Fruit fly (Drosophila melanogaster) whole organism, larva: ENCODE measurements around the gene CG46281.

ENCODE experiments used
- noc ChIP-seq: fragments of 200-800 bp; sonication (Bioruptor generic); optimal IDR thresholded peaks from 3 replicates; lab custom pipeline; 2019; ENCODE audit warnings: missing biosample characterization, mild to moderate bottlenecking, missing genetic modification characterization, moderate library complexity

Gene CG46281

DNA sequence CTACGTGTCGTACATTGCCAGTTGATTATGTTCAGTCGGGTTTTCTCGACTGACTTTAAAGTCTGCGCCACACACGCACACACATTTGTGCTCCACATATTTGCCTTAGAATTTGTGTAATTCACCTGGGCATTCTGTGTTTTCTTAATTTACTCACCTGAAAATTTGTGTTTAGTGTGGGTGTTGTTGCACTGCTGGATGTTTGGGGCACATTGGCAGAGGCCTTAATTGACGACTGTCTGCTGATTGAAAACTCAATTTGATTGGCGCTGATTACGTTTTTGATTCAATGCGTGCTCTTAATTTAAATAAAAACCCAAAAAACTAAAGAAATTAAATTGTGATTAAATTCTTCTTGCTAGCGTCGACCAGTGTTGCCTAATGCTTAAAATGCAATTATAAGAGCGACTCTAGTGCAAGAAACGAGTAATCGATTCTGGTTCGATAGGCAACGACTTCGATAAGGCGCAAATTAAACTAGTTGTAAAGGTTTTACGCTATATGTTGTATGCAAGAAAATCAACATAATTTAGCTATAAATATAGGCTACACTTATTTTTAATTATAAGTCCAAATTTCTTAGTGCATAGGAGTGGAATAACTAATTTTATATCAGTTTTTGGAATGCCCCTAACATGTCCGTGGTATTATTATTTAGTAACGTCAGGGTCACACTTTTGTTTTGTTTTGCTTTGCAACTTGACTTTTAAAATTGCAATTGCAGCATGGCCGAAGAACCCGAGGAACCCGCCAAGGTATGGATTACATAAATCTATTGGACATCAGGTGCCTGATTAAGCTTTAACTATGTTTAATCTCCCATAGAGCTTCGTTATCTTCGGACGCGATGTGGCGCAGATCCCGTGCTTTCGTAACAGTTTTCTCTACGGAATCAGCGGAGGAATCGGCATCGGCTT lies at the start of gene CG46281, which contains the start of gene CG46280:
Gene CG46281, minus strand, starts transcription at position 51 of the 917 bp plus-strand sequence.
Gene CG46280, minus strand, starts transcription at position 403 of the 917 bp plus-strand sequence.
- TF ChIP-seq noc (tag; lab: Kevin White, UChicago): no peak

DNA sequence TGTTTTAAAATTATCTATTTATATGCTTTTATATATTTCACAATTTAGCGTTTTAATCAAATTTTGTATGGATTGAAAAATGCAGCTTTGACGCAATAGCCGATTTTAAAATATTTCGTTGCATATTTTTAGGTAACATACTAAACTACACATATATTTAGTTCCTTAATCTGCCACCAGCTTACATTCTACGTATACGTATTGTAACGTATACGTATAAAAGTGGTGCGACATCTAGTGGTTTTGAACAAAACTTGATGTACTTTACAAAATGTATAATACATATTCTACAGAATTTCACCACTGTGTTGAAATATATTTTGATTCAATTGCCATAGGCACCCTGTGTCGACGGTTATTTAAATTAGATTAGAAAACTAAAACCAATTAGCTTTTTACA lies 48.2 kb upstream of the CG46281 start:
- TF ChIP-seq noc (tag; lab: Kevin White, UChicago): no peak

DNA sequence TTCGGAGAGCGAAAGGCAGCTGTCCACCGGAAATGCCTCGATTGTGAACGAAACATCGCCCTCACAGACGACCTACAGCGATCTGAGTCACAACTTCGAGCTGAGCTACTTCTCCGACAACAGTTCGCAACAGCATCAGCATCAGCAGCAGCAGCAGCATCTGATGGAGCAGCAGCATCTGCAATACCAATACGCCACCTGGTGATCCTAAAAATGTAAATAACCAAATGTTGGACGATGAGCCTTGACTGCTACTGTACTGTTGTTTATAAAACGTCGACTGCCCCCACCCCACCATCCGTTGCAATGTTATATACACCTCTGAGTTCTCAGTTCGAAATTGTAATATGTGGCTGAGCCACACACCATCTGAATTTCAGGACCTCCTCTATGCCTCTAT lies 47.2 kb upstream of the CG46281 start:
- TF ChIP-seq noc (tag; lab: Kevin White, UChicago): no peak

DNA sequence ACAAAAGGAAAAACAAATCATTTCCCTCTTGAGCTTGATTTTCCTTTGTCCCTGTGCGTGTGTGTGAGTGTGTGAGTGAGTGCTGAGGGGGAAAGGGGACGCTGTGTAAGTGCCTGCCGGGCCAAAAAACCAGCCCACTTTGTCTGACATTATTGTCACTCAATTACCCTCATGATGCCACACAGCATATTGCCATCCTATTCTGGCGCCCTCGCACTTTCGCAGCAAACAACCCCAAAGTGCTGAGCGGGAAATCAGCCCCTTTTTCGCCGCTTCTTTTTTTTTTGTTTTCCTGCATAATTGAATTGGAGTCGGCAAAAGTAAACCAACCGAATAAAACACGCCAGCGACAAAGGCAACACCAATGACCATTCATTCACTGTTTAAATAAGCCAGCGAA lies 45.6 kb upstream of the CG46281 start:
- no peak for TF ChIP-seq noc (tag; lab: Kevin White, UChicago)

DNA sequence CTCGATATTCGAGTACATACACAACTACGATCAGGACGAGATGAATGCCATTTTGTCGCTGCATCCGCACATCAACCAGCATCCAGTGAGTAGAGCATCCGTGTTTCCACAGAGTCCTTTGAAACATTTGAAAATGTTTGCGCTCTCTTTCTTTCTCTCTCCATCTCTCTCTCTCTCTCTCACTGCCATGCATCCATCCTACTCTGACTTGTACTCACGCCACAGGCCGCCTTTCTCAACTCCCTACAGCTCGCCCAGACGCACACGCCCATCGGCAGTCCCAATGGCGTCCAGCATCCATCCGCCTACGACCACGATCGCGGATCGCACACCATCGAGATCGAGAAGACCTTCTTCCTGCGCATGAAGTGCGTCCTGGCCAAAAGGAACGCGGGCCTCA lies 44.5 kb upstream of the CG46281 start:
- no peak for TF ChIP-seq noc (tag; lab: Kevin White, UChicago)

DNA sequence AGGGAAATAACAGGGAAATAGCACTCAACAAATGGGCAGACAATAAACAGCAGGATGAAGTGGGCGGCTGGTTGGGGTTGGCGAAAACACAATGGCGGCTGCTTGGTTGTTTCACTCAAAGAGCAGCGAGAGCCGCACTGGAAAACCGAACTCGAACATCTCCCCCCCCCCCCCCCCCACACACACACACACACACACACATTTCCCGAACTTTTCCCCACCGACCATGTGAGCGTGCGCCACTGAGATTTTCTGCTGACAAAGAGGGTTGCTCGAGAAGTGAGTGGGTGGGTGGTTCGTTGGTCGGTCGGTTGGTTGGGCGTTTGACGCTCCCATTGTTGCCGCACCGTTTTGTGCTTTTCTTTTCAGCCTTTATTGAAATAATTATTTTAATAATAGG lies 43.1 kb upstream of the CG46281 start:
- no peak for TF ChIP-seq noc (tag; lab: Kevin White, UChicago)

DNA sequence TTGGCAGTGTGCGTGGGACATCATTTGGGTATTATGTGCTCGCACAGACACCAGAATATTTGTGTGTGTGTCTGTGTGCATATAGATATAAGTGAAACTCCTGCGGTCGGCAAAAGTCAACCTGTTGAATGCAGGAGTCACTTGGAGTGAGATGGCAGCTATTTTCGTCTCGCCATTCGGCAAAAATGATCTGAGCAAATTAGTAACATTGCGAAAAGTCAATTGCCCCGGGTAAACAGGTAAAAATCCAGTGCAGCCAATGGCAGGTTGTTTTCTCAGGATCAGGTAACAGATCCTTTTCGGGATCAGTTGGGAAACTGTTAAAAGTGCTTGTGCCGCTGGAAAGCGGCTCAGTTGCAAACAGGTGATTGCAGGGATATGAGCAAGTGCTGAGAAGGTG lies 41.9 kb upstream of the CG46281 start:
- no peak for TF ChIP-seq noc (tag; lab: Kevin White, UChicago)

DNA sequence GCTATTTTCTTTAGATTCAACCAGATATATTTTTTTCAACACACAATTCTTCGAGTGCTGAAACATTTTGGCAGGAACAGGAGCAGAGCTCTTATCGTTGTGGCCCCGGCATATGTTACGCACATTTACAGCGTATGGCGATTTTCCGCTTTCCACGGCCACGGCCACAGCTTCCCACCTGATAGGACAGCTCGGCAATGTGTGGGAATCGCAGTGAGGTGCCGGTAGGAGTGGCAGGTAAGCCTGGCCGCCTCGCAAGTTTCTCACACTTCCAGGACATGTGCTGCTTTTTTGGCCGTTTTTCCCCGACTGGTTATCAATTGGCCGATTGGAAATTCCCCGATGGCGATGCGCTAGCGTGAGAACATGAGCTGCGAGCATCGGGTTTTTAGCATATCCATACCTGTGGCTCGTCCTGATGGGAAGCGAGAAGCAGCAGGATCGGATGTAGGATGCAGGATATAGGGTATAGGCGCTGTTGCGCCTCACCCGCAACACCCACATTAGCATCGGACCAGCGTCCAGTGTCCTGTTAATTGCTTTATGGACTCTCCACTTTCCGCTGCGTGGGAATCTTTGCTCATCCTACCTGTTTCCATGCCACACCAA lies 40.0 kb upstream of the CG46281 start:
- no peak for TF ChIP-seq noc (tag; lab: Kevin White, UChicago)

DNA sequence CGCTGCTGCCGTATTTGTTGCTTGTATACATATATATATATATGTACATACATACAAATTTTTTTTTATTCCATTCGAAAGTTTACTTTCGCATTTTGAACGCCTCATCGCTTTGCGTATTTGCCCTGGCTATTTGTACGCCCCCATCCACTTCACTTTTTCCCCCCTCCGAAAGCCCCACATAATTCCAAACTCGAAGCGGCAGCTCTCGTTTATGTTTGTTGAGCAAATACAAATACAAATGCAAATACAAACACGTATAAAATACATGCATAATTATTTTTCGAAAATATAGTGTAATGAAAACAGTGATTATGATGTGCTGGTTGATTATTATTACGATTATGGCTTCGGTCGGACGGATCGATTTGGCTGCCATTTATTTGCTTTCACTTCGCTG lies 37.9 kb upstream of the CG46281 start:
- peak; percentile 69 for TF ChIP-seq noc (tag; lab: Kevin White, UChicago)

DNA sequence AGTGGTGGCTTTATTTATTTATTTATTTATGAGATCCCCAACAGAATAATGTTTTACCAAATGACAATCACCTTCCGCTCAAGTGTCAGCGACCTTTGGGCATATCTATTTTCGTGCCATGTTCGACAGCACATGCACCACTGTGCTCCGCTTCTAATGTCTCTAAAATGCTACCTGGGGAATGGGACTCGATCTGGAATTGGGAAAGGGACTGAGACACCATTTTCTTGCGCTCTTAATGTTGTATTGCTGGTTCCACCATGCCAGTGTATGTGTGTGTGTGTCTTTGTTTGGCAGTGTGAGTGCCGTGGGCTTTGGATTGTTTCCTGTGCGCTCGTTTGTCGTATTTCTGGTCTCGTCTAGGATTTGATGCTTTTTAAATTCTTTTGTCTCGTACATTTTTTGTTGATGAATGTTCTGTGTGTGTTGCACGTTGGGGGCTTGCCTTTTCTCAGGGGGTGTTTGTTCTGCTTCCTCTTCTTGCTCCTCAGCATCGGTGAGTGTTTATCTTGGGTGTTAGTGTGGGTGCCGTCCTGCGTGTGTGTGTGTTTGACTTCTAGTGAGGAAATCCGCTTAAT lies 35.2 kb upstream of the CG46281 start:
- no peak for TF ChIP-seq noc (tag; lab: Kevin White, UChicago)

DNA sequence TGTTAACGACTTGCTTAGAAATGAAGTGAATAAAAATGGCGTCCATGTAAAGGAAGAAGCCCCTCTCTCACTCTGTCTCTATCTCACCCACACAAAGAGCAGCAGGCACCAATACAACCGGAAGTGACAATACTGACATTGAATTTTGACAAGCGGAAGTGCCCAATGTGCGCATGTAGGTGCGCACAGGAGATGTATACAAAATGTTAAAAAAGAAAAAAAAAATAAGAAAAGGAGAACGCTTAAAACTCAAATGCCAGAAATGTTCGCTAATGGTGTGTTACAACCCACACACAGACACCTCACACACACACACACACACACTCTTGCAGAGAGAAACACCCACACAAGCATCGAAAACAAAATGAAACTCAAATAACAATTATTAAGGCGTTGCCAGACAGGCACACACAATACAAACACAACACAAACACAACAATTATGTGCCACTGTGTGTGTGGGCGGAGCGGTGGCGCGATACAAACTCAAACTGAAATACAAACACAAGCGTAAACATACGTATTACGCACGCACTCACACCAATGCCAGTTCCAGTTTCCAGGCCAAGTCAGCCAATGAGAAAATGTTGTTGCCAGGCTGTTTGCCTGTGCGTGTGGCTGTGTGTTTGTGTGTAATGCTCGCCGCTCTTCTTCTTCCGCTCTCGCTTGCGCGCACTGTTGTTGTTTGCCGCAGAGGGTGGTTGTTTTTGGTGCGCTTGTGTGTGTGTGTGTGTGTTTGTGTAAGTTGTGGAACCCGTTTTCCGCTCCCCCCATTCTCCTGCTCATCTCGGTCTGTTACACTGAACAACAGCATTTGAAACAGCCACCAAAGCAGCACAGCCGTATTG lies 33.9 kb upstream of the CG46281 start:
- no peak for TF ChIP-seq noc (tag; lab: Kevin White, UChicago)

DNA sequence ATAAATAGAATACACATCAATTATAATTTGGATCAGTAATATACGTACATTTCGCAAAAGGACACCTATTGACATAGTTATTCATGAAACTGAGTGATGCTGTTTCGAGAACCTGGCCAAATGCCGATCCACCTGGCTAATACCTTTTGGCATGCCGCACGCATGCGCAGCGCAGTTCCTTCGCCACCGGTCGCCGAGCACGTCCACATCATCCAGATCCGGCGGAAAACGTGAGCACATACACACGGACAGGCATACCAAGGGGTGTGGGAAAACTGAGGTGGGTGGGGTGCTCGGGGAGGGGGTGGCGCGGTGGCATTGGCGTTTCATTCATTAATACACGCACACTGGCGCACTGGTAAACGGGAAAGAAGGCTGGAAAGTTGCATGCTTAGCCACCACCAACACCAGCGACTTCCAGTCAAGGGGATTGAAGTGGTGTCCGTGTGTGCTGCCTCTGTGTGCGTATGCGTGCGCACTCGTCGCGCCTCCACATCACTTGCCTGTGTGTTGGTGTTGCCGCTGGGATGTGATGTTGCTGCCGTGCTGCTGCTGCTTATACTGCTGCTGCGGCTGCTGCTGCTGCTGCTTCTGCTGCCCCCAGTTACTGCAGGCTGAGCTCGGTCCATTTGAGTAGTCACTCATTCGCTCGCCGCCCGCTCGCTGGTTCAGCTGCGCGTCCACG lies 27.2 kb upstream of the CG46281 start, which contains the start of gene sim:
Gene sim, plus strand, starts transcription at position 635 of the 685 bp plus-strand sequence.
- no peak for TF ChIP-seq noc (tag; lab: Kevin White, UChicago)

DNA sequence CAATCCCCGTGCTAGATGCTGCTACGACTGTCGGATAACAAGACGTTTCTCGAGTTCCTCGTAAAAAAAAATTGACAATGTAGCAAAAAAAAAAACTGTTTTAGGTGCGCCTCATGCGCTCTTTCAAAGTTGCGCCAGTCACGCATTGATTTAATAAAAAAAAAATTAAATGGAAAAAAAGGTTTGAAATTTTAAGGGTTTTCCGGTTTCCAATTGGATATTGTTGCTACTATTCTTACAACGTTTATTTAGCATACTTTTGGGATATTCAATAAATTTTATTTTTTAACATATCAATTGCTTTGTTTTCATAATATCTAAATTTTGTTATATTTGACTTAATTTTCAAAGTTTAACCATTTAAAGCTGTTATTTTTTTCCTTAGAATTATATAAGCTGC lies 26.4 kb upstream of the CG46281 start:
- TF ChIP-seq noc (tag; lab: Kevin White, UChicago): no peak

DNA sequence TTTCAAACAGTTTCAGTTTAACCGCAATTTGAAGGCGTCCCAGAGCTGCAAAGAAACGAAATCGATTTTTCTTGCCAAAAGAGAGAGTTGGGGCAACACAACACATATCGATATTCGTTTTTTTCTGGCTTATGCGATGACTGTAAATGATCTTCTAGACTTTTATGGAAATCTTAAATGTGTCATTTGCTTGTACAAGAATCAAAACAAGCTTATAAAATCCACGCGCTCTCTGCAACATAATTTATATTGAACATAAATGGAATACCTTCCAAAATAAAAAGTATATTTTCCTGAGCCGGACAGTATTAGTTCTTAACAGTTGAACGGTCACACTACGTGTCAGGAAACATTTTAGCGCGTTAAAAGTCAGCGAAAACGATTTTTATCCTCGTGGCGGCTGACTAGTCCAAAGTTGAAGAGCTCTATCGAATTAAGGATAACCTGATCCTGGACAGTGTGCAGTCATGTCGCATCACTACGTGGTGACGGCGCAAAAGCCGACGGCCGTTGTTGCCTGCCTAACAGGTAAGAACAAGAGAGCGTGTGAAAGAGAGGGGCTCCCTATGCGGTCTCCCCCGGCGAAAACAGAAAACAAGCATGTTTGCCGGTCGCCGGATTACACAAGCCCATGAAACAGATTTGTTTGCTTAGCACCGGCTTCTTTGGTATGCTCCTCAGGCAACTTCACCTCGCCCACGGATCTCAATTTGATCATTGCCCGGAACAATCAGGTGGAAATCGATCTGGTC lies 22.0 kb upstream of the CG46281 start, which contains the start of gene pic:
Gene pic, plus strand, starts transcription at position 304 of the 752 bp plus-strand sequence.
- no peak for TF ChIP-seq noc (tag; lab: Kevin White, UChicago)
